Worm (Caenorhabditis elegans) whole organism, L1 larva: ENCODE measurements around the gene act-3.

Experiments
- ceh-82 ChIP-seq, 3 experiments: fragments of 150-350 bp in 1 of 3; sonication (generic microtip) in 2 of 3; optimal IDR thresholded peaks; 2 replicates each; lab custom pipeline; 2014 to 2017; ENCODE audit warnings: missing biosample characterization in 3 of 3, missing genetic modification characterization in 3 of 3
- egl-27 ChIP-seq, 2 experiments: fragments of 150-350 bp in 1 of 2; sonication (generic microtip); optimal IDR thresholded peaks; 3 replicates each; lab custom pipeline; 2017 to 2018; ENCODE audit warnings: missing biosample characterization in 2 of 2, missing genetic modification characterization in 2 of 2, missing genetic modification reagents in 2 of 2
- mab-9 ChIP-seq: fragments of 200-800 bp; sonication (Bioruptor generic); IDR thresholded peaks from 2 replicates; pipeline ENCODE4 v1.3.6; 2022; ENCODE audit warnings: missing genetic modification reagents, missing genetic modification characterization, missing compliant biosample characterization
- mdl-1 ChIP-seq, 2 experiments: fragments of 150-350 bp; optimal IDR thresholded peaks; 2 replicates each; lab custom pipeline; 2014 to 2017; ENCODE audit warnings: missing biosample characterization in 2 of 2, missing genetic modification characterization in 2 of 2, inconsistent platforms in 1 of 2
- nhr-237 ChIP-seq: fragments of 150-350 bp; optimal IDR thresholded peaks from 2 replicates; lab custom pipeline; 2014; ENCODE audit warnings: missing biosample characterization, missing genetic modification characterization
- nhr-47 ChIP-seq: sonication (generic microtip); optimal IDR thresholded peaks from 2 replicates; lab custom pipeline; 2016; ENCODE audit warnings: mild to moderate bottlenecking, missing genetic modification characterization, moderate library complexity, missing compliant biosample characterization
- pqm-1 ChIP-seq: sonication (generic microtip); optimal IDR thresholded peaks from 3 replicates; lab custom pipeline; 2017; ENCODE audit warnings: missing biosample characterization, missing genetic modification characterization
- skn-1 ChIP-seq: fragments of 150-350 bp; optimal IDR thresholded peaks from 2 replicates; lab custom pipeline; 2014; ENCODE audit warnings: missing biosample characterization, missing genetic modification characterization
- unc-62 ChIP-seq: fragments of 150-350 bp; optimal IDR thresholded peaks from 2 replicates; lab custom pipeline; 2014; ENCODE audit warnings: missing biosample characterization, missing genetic modification reagents, missing genetic modification characterization
- unc-98 ChIP-seq: fragments of 200-800 bp; sonication (Bioruptor generic); IDR thresholded peaks from 2 replicates; pipeline ENCODE4 v1.3.6; 2022; ENCODE audit warnings: missing genetic modification characterization, missing compliant biosample characterization

- TF ChIP-seq mab-9 (GFP tag; lab: Robert Waterston, UW) (no peak), pqm-1 (tag; lab: Kevin White, UChicago) (no peak), mdl-1 (tag; optimal IDR thresholded peaks at IDR 0.05; lab: Kevin White, UChicago) (peak in 1 of 2 experiments; percentile 28), unc-98 (GFP tag; lab: Robert Waterston, UW) (no peak), skn-1 (tag; lab: Kevin White, UChicago) (no peak), nhr-47 (no peak), unc-62 (GFP tag; lab: Kevin White, UChicago) (no peak), nhr-237 (tag; lab: Kevin White, UChicago) (no peak), ceh-82 (tag; optimal IDR thresholded peaks at IDR 0.05; lab: Kevin White, UChicago) (peak in 1 of 3 experiments; percentile 1), egl-27 (tag; optimal IDR thresholded peaks at IDR 0.05; lab: Kevin White, UChicago) (no peak)
These were observed at the start of gene act-3 for ce11 chrV:11074448-11074847.
